Worm (Caenorhabditis elegans): Measurements from ENCODE around the gene pycr-4.
A peak's percentile ranks its signal among the peaks of the same experiment; 100 is the strongest.

The pycr-4 gene

DNA sequence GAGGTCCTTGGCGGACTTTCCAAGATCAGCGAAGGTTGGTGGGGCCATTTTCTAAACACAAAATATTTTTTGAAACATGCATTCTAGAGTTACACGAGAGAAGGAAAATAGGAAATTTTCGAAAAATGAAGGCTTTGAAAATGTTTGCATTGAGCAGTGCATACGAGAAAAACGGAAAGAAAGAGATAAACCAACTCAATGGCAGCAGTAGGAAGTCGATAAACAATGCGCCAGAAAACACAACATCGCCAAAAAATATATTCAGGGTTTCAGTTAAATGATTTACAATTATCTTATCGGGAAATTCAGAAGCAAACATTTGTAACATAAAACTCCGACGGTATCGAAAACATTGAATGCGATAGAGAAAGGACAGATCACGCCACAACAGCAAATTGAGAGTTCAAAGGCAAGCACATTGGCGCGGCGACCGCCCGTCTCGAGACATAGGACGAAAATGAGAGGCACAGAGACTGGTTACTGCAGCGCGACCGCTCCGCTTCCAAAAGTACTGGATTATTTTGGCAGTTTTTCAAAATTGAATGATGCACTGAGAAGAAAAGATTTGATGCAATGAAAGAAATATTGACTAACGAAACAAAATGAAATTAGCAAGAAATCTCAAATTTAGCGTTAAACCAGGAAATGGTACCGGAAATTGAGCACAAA lies 30.9 kb upstream of the pycr-4 start, which contains the start of the genes vdac-1 and R05G6.5 (continued):
- TF ChIP-seq ceh-62 (tag; optimal IDR thresholded peaks at IDR 0.05) (no peak), ZK546.5 (tag; optimal IDR thresholded peaks at IDR 0.05) (no peak), Y75B8A.6 (GFP tag; IDR thresholded peaks at IDR 0.05) (0 out of 2 replicates have a peak, but pooled peaks have one; percentile 18), nhr-6 (tag; optimal IDR thresholded peaks at IDR 0.05) (peak; percentile 89), Y5F2A.4 (GFP tag; optimal IDR thresholded peaks at IDR 0.05) (no peak), fos-1 (tag; optimal IDR thresholded peaks at IDR 0.05) (no peak), hif-1 (tag; optimal IDR thresholded peaks at IDR 0.05) (peak; percentile 3 to 63), daf-12 (tag; optimal IDR thresholded peaks at IDR 0.05) (no peak), nhr-77 (tag; optimal IDR thresholded peaks at IDR 0.05) (peak; percentile 90), T26A8.4 (GFP tag; IDR thresholded peaks at IDR 0.05) (peak; percentile 59), rbr-2 (tag; optimal IDR thresholded peaks at IDR 0.05) (peak; percentile 72), snpc-1.2 (GFP tag; IDR thresholded peaks at IDR 0.05) (no peak), T20F7.1 (GFP tag; optimal IDR thresholded peaks at IDR 0.05) (peak; percentile 88), F37D6.2 (tag; optimal IDR thresholded peaks at IDR 0.05) (peak; percentile 13), unc-39 (tag; optimal IDR thresholded peaks at IDR 0.05) (no peak), ces-1 (GFP tag; optimal IDR thresholded peaks at IDR 0.05) (no peak), ceh-32 (tag; optimal IDR thresholded peaks at IDR 0.05; ENCODE audit: poor library complexity) (no peak), aly-2 (tag; optimal IDR thresholded peaks at IDR 0.05) (no peak), cey-2 (tag; optimal IDR thresholded peaks at IDR 0.05; ENCODE audit: borderline replicate concordance, insufficient read depth) (no peak), skn-1 (tag; optimal IDR thresholded peaks at IDR 0.05) (no peak), dmd-6 (GFP tag; IDR thresholded peaks at IDR 0.05) (peak; percentile 88), hlh-30 (tag; optimal IDR thresholded peaks at IDR 0.05; ENCODE audit: insufficient read depth) (peak; percentile 92), tra-1 (GFP tag; IDR thresholded peaks at IDR 0.05) (0 out of 2 replicates have a peak, but pooled peaks have one; percentile 49), madf-5 (GFP tag; IDR thresholded peaks at IDR 0.05) (0 out of 4 replicates have a peak, but pooled peaks of 1 of the 2 experiments have one; percentile 51), daf-8 (GFP tag; IDR thresholded peaks at IDR 0.05) (no peak), egl-27 (tag; optimal IDR thresholded peaks at IDR 0.05) (no peak), egl-43 (GFP tag; IDR thresholded peaks at IDR 0.05) (no peak), mxl-2 (GFP tag; conservative IDR thresholded peaks at IDR 0.05) (no peak), fkh-10 (GFP tag; optimal IDR thresholded peaks at IDR 0.05) (peak; percentile 39), tag-97 (GFP tag; IDR thresholded peaks at IDR 0.05) (no peak), mdl-1 (tag; optimal IDR thresholded peaks at IDR 0.05) (peak in 1 of 2 experiments; percentile 78), arid-1 (GFP tag; conservative IDR thresholded peaks at IDR 0.05) (no peak), ctbp-1 (GFP tag; IDR thresholded peaks at IDR 0.05) (peak; percentile 63; the same call in 1 of the 2 replicates), dve-1 (tag; optimal IDR thresholded peaks at IDR 0.05; ENCODE audit: insufficient read depth) (peak; percentile 90), daf-16 (GFP tag; optimal IDR thresholded peaks at IDR 0.05) (peak in 1 of 2 experiments; percentile 2), daf-16 (tag; optimal IDR thresholded peaks at IDR 0.05) (peak; percentile 73), pqm-1 (tag; optimal IDR thresholded peaks at IDR 0.05) (peak; percentile 83)

DNA sequence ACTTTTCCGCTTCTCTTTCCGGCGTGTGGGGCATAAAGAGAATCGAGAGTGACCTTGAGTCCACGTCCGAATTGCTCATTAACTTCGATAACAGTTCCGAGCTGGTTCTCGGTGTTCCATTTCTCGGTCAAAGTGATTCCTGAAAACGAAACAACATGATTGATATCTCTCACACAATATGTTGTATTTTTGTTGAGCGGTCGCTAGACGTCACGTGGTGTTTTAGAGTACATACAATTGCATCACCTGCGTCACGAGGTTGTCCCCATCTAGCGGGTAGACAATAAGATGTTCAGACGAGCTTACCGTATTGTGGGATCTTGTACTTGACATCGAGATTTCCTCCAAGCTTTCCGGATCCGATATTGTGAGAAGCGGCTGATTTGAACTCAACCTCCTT lies 30.2 kb upstream of the pycr-4 start:
- TF ChIP-seq fkh-10 (GFP tag; optimal IDR thresholded peaks at IDR 0.05) (no peak), snpc-1.2 (GFP tag; IDR thresholded peaks at IDR 0.05) (no peak), F49E8.2 (tag; optimal IDR thresholded peaks at IDR 0.05; ENCODE audit: borderline replicate concordance) (no peak), spr-3 (GFP tag; optimal IDR thresholded peaks at IDR 0.05) (no peak), nhr-237 (tag; optimal IDR thresholded peaks at IDR 0.05) (no peak), dpl-1 (GFP tag; optimal IDR thresholded peaks at IDR 0.05) (peak; percentile 2), daf-8 (GFP tag; IDR thresholded peaks at IDR 0.05) (no peak), hlh-11 (tag; optimal IDR thresholded peaks at IDR 0.05) (peak; percentile 71), nhr-48 (tag; optimal IDR thresholded peaks at IDR 0.05) (peak; percentile 39), lin-39 (tag; optimal IDR thresholded peaks at IDR 0.05) (no peak), ztf-7 (tag; optimal IDR thresholded peaks at IDR 0.05) (no peak), attf-4 (tag; optimal IDR thresholded peaks at IDR 0.05) (no peak), mxl-3 (GFP tag; optimal IDR thresholded peaks at IDR 0.05) (peak; percentile 43), madf-5 (GFP tag; IDR thresholded peaks at IDR 0.05) (no peak), zfp-3 (GFP tag; conservative IDR thresholded peaks at IDR 0.05) (no peak), R02D3.7 (tag; optimal IDR thresholded peaks at IDR 0.05) (no peak), zip-11 (GFP tag; IDR thresholded peaks at IDR 0.05) (no peak), spr-1 (tag; optimal IDR thresholded peaks at IDR 0.05) (no peak), nhr-10 (tag; optimal IDR thresholded peaks at IDR 0.05) (no peak)
